Worm (Caenorhabditis elegans): ENCODE measurements around the gene nhr-197.

ce11 chrV:15687660-15688059, at the start of gene nhr-197:
- TF ChIP-seq fkh-10 (GFP tag; optimal IDR thresholded peaks at IDR 0.05) (no peak), lin-13 (GFP tag; optimal IDR thresholded peaks at IDR 0.05) (no peak), elt-3 (tag; optimal IDR thresholded peaks at IDR 0.05) (no peak), unc-86 (tag; optimal IDR thresholded peaks at IDR 0.05) (no peak), ceh-90 (tag; optimal IDR thresholded peaks at IDR 0.05) (no peak), blmp-1 (tag; optimal IDR thresholded peaks at IDR 0.05) (no peak), nhr-237 (tag; optimal IDR thresholded peaks at IDR 0.05) (no peak)

Data from whole organism, L1 larva.